Fruit fly (Drosophila melanogaster): ENCODE measurements around the gene Or2a.

Or2a gene

dm6 chrX:2283470-2283869 is 37.4 kb downstream of the Or2a start (continued):
- TF ChIP-seq CG6792 (GFP tag; optimal IDR thresholded peaks at IDR 0.05) (peak; percentile 17), achi (GFP tag; optimal IDR thresholded peaks at IDR 0.05) (peak; percentile 14), Sox14 (GFP tag; optimal IDR thresholded peaks at IDR 0.05) (no peak), Smox (GFP tag; optimal IDR thresholded peaks at IDR 0.05) (no peak), eg (GFP tag; IDR thresholded peaks at IDR 0.05) (0 out of 3 replicates have a peak, but pooled peaks have one; percentile 26), CG11294 (GFP tag; IDR thresholded peaks at IDR 0.05) (no peak)

dm6 chrX:2286255-2286654 is 40.2 kb downstream of the Or2a start:
- TF ChIP-seq CG1621 (tag; optimal IDR thresholded peaks at IDR 0.05) (no peak), CG3032 (tag; optimal IDR thresholded peaks at IDR 0.05) (no peak), Lpt (GFP tag; optimal IDR thresholded peaks at IDR 0.05) (no peak), CG32006 (GFP tag; optimal IDR thresholded peaks at IDR 0.05) (no peak), acj6 (GFP tag; optimal IDR thresholded peaks at IDR 0.05) (no peak), fd59A (GFP tag; optimal IDR thresholded peaks at IDR 0.05) (no peak), CG31627 (GFP tag; optimal IDR thresholded peaks at IDR 0.05) (no peak), topi (GFP tag; optimal IDR thresholded peaks at IDR 0.05) (no peak), vri (GFP tag; optimal IDR thresholded peaks at IDR 0.05) (peak; percentile 19), Eip78C (GFP tag) (peak; percentile 52), fkh (GFP tag; optimal IDR thresholded peaks at IDR 0.05) (peak; percentile 38), Eip75B (GFP tag; optimal IDR thresholded peaks at IDR 0.05) (no peak)

- TF ChIP-seq CG11294 (GFP tag; IDR thresholded peaks at IDR 0.05) (no peak), CG6276 (GFP tag; optimal IDR thresholded peaks at IDR 0.05) (peak; percentile 18), CG6163 (GFP tag; IDR thresholded peaks at IDR 0.05) (peak; percentile 48; the same call in 2 of the 3 replicates), CG1621 (tag; optimal IDR thresholded peaks at IDR 0.05) (no peak), CG8319 (GFP tag; optimal IDR thresholded peaks at IDR 0.05) (no peak), CG8119 (GFP tag; IDR thresholded peaks at IDR 0.05) (0 out of 3 replicates have a peak, but pooled peaks have one; percentile 42), salr (GFP tag; optimal IDR thresholded peaks at IDR 0.05) (no peak), Eip93F (GFP tag; optimal IDR thresholded peaks at IDR 0.05) (no peak), ss (GFP tag; optimal IDR thresholded peaks at IDR 0.05) (peak in 1 of 2 experiments; percentile 8), CG15336 (GFP tag; IDR thresholded peaks at IDR 0.05) (peak; percentile 31; the same call in 1 of the 2 replicates), eg (GFP tag; IDR thresholded peaks at IDR 0.05) (peak; percentile 52; the same call in 2 of the 3 replicates)
These were observed 41.0 kb downstream of the Or2a start for dm6 chrX:2286985-2287384.

dm6 chrX:2288327-2288726 is 42.3 kb downstream of the Or2a start:
- TF ChIP-seq Hr4 (GFP tag; optimal IDR thresholded peaks at IDR 0.05): no peak
- peak; percentile 33 for TF ChIP-seq dsx (GFP tag; optimal IDR thresholded peaks at IDR 0.05; ENCODE audit: poor library complexity, severe bottlenecking)
- TF ChIP-seq Eip93F (GFP tag; optimal IDR thresholded peaks at IDR 0.05): peak; percentile 16
- peak; percentile 33 for TF ChIP-seq Sox14 (GFP tag; optimal IDR thresholded peaks at IDR 0.05)
- TF ChIP-seq Ets96B (tag; optimal IDR thresholded peaks at IDR 0.05): no peak
- TF ChIP-seq Sox102F (GFP tag; optimal IDR thresholded peaks at IDR 0.05): peak; percentile 16
- no peak for TF ChIP-seq Smox (GFP tag; optimal IDR thresholded peaks at IDR 0.05)
- no peak for TF ChIP-seq CG9139 (GFP tag; optimal IDR thresholded peaks at IDR 0.05)
- peak; percentile 50; the same call in 1 of the 3 replicates for TF ChIP-seq eg (GFP tag; IDR thresholded peaks at IDR 0.05)
- no peak for TF ChIP-seq ss (GFP tag; optimal IDR thresholded peaks at IDR 0.05)
- TF ChIP-seq Blimp-1 (GFP tag; optimal IDR thresholded peaks at IDR 0.05): peak; percentile 9
- peak; percentile 47 for TF ChIP-seq CG6854 (GFP tag; optimal IDR thresholded peaks at IDR 0.05)
- no peak for TF ChIP-seq CG32006 (GFP tag; optimal IDR thresholded peaks at IDR 0.05)
- no peak for TF ChIP-seq Met (GFP tag; optimal IDR thresholded peaks at IDR 0.05)
- 0 out of 2 replicates have a peak, but pooled peaks have one; percentile 8 for TF ChIP-seq CG15336 (GFP tag; IDR thresholded peaks at IDR 0.05)
- no peak for TF ChIP-seq svp (GFP tag)
- no peak for TF ChIP-seq net (GFP tag; optimal IDR thresholded peaks at IDR 0.05)
- no peak for TF ChIP-seq esn (GFP tag; optimal IDR thresholded peaks at IDR 0.05)
- peak; percentile 35 for TF ChIP-seq fkh (GFP tag; optimal IDR thresholded peaks at IDR 0.05)
- no peak; the same call in 2 of the 3 replicates for TF ChIP-seq CG8119 (GFP tag; IDR thresholded peaks at IDR 0.05)
- TF ChIP-seq CG4318 (GFP tag; optimal IDR thresholded peaks at IDR 0.05): no peak
- no peak for TF ChIP-seq CG16779 (tag; optimal IDR thresholded peaks at IDR 0.05)
- no peak for TF ChIP-seq lz (GFP tag; optimal IDR thresholded peaks at IDR 0.05)
- no peak for TF ChIP-seq fd85E (GFP tag; optimal IDR thresholded peaks at IDR 0.05)
- no peak for TF ChIP-seq CG6792 (GFP tag; optimal IDR thresholded peaks at IDR 0.05)
- peak; percentile 64; the same call in 2 of the 3 replicates for TF ChIP-seq CG6163 (GFP tag; IDR thresholded peaks at IDR 0.05)
- TF ChIP-seq OdsH (GFP tag; optimal IDR thresholded peaks at IDR 0.05): no peak
- TF ChIP-seq CG34406 (GFP tag; optimal IDR thresholded peaks at IDR 0.05): no peak
- no peak for TF ChIP-seq Eip78C (GFP tag)

Data from whole organism, prepupa.